Fruit fly (Drosophila melanogaster) whole organism, prepupa: ENCODE measurements around the gene CG42553.

Experiments
- Blimp-1 ChIP-seq: fragments of 200-800 bp; sonication (Bioruptor generic); optimal IDR thresholded peaks from 3 replicates; lab custom pipeline; 2017; ENCODE audit warnings: missing biosample characterization, missing genetic modification characterization, mild to moderate bottlenecking, moderate library complexity, missing genetic modification reagents
- CG10669 ChIP-seq: fragments of 200-800 bp; sonication (Bioruptor generic); optimal IDR thresholded peaks from 3 replicates; lab custom pipeline; 2018; ENCODE audit warnings: missing biosample characterization, mild to moderate bottlenecking, missing genetic modification characterization, moderate library complexity
- CG11902 ChIP-seq: fragments of 200-800 bp; sonication (Bioruptor generic); optimal IDR thresholded peaks from 3 replicates; lab custom pipeline; 2016; ENCODE audit warnings: missing biosample characterization, missing genetic modification characterization
- CG6854 ChIP-seq: fragments of 200-800 bp; sonication (Bioruptor generic); optimal IDR thresholded peaks from 2 replicates; lab custom pipeline; 2017; ENCODE audit warnings: missing biosample characterization, mild to moderate bottlenecking, missing genetic modification characterization
- CG7368 ChIP-seq: fragments of 200-800 bp; sonication (Bioruptor generic); optimal IDR thresholded peaks from 3 replicates; lab custom pipeline; 2016; ENCODE audit warnings: missing biosample characterization, missing genetic modification characterization
- Eip78C ChIP-seq: fragments of 200-800 bp; sonication (Bioruptor generic); peaks from one replicate; lab custom pipeline; 2016; ENCODE audit warnings: missing biosample characterization, missing genetic modification characterization
- Ets96B ChIP-seq: fragments of 200-800 bp; optimal IDR thresholded peaks from 2 replicates; lab custom pipeline; 2019; ENCODE audit warnings: missing biosample characterization, mild to moderate bottlenecking, missing genetic modification characterization, moderate library complexity
- Gug ChIP-seq: fragments of 200-800 bp; sonication (Bioruptor generic); IDR thresholded peaks from 2 replicates; pipeline ENCODE4 v1.3.6; 2022; ENCODE audit warnings: missing biosample characterization, missing genetic modification characterization
- Lpt ChIP-seq: fragments of 200-800 bp; sonication (Bioruptor generic); optimal IDR thresholded peaks from 3 replicates; lab custom pipeline; 2016; ENCODE audit warnings: missing biosample characterization, missing genetic modification characterization
- Smox ChIP-seq: fragments of 200-800 bp; sonication (Bioruptor generic); optimal IDR thresholded peaks from 3 replicates; lab custom pipeline; 2016; ENCODE audit warnings: missing biosample characterization, missing genetic modification characterization
- esn ChIP-seq: fragments of 200-800 bp; sonication (Bioruptor generic); optimal IDR thresholded peaks from 2 replicates; lab custom pipeline; 2016; ENCODE audit warnings: missing biosample characterization, mild to moderate bottlenecking, missing genetic modification characterization, moderate library complexity
- fd59A ChIP-seq: fragments of 200-800 bp; sonication (Bioruptor generic); optimal IDR thresholded peaks from 2 replicates; lab custom pipeline; 2017; ENCODE audit warnings: missing biosample characterization, mild to moderate bottlenecking, missing genetic modification characterization, missing genetic modification reagents
- fkh ChIP-seq: fragments of 200-800 bp; sonication (Bioruptor generic); optimal IDR thresholded peaks from 3 replicates; lab custom pipeline; 2017; ENCODE audit warnings: missing biosample characterization, mild to moderate bottlenecking, missing genetic modification characterization, moderate library complexity

dm6 chr3L:810038-810644 lies 23.8 kb upstream of the CG42553 start:
- TF ChIP-seq CG6854 (GFP tag; lab: Kevin White, UChicago) (no peak), Gug (GFP tag; lab: Robert Waterston, UW) (no peak), Ets96B (tag; lab: Kevin White, UChicago) (no peak), Smox (GFP tag; lab: Kevin White, UChicago) (no peak), fkh (GFP tag; lab: Kevin White, UChicago) (no peak), CG7368 (GFP tag; lab: Kevin White, UChicago) (no peak), Eip78C (peak; percentile 2), Blimp-1 (GFP tag; lab: Kevin White, UChicago) (no peak), fd59A (GFP tag; lab: Kevin White, UChicago) (no peak), CG10669 (GFP tag; lab: Kevin White, UChicago) (no peak), esn (no peak), Lpt (GFP tag; lab: Kevin White, UChicago) (no peak), CG11902 (GFP tag; lab: Kevin White, UChicago) (no peak)
